Fruit fly (Drosophila melanogaster) whole organism, embryonic: ENCODE measurements around the gene CG31525.

Experiments
- Abd-B ChIP-seq: fragments of 200-800 bp; sonication (Bioruptor generic); optimal IDR thresholded peaks from 2 replicates; lab custom pipeline; 2018; ENCODE audit warnings: missing biosample characterization, mild to moderate bottlenecking, missing genetic modification characterization, moderate library complexity
- Adf1 ChIP-seq: fragments of 200-800 bp; sonication (Bioruptor generic); IDR thresholded peaks from 2 replicates; pipeline ENCODE4 v1.3.6; 2022; ENCODE audit warnings: missing biosample characterization, missing genetic modification characterization
- Atf-2 ChIP-seq: fragments of 200-800 bp; sonication (Bioruptor generic); optimal IDR thresholded peaks from 2 replicates; lab custom pipeline; 2016; ENCODE audit warnings: missing biosample characterization, missing genetic modification characterization
- Atf6 ChIP-seq: fragments of 200-800 bp; sonication (Bioruptor generic); IDR thresholded peaks from 2 replicates; pipeline ENCODE4 v1.3.6; 2022; ENCODE audit warnings: missing biosample characterization, missing genetic modification characterization
- B-H2 ChIP-seq: fragments of 200-800 bp; sonication (Bioruptor generic); optimal IDR thresholded peaks from 2 replicates; lab custom pipeline; 2018; ENCODE audit warnings: missing biosample characterization, mild to moderate bottlenecking, missing genetic modification characterization
- Bdp1 ChIP-seq: fragments of 200-800 bp; sonication (Bioruptor generic); optimal IDR thresholded peaks from 3 replicates; lab custom pipeline; 2016; ENCODE audit warnings: missing biosample characterization, missing genetic modification characterization
- CG12219 ChIP-seq: fragments of 200-800 bp; sonication (Bioruptor generic); optimal IDR thresholded peaks from 3 replicates; lab custom pipeline; 2018; ENCODE audit warnings: missing biosample characterization, mild to moderate bottlenecking, missing genetic modification characterization
- CG12299 ChIP-seq: fragments of 200-800 bp; sonication (Bioruptor generic); optimal IDR thresholded peaks from 2 replicates; lab custom pipeline; 2018; ENCODE audit warnings: missing biosample characterization, mild to moderate bottlenecking, missing genetic modification characterization
- CG1233 ChIP-seq: fragments of 200-800 bp; sonication (Bioruptor generic); optimal IDR thresholded peaks from 4 replicates; lab custom pipeline; 2018; ENCODE audit warnings: missing biosample characterization, mild to moderate bottlenecking, missing genetic modification characterization
- CG12391 ChIP-seq: fragments of 200-800 bp; sonication (Bioruptor generic); optimal IDR thresholded peaks from 3 replicates; lab custom pipeline; 2018; ENCODE audit warnings: missing biosample characterization, mild to moderate bottlenecking, missing genetic modification characterization, moderate library complexity
- CG2116 ChIP-seq: fragments of 200-800 bp; sonication (Bioruptor generic); optimal IDR thresholded peaks from 3 replicates; lab custom pipeline; 2018; ENCODE audit warnings: missing biosample characterization, mild to moderate bottlenecking, missing genetic modification characterization
- CG2202 ChIP-seq: fragments of 200-800 bp; sonication (Bioruptor generic); optimal IDR thresholded peaks from 2 replicates; lab custom pipeline; 2018; ENCODE audit warnings: missing biosample characterization, mild to moderate bottlenecking, missing genetic modification characterization
- CG32767 ChIP-seq: fragments of 200-800 bp; sonication (Bioruptor generic); IDR thresholded peaks from 2 replicates; pipeline ENCODE4 v1.3.6; 2022; ENCODE audit warnings: missing biosample characterization, missing genetic modification characterization
- CG34422 ChIP-seq: fragments of 200-800 bp; sonication (Bioruptor generic); IDR thresholded peaks from 3 replicates; pipeline ENCODE4 v1.3.6; 2022; ENCODE audit warnings: missing biosample characterization, missing genetic modification characterization
- CG4328 ChIP-seq: fragments of 200-800 bp; sonication (Bioruptor generic); optimal IDR thresholded peaks from 3 replicates; lab custom pipeline; 2017; ENCODE audit warnings: missing biosample characterization, missing genetic modification reagents, missing genetic modification characterization
- CG4360 ChIP-seq: fragments of 200-800 bp; sonication (Bioruptor generic); IDR thresholded peaks from 2 replicates; pipeline ENCODE4 v1.3.6; 2022; ENCODE audit warnings: missing biosample characterization, missing genetic modification characterization
- CG7271 ChIP-seq: fragments of 200-800 bp; sonication (Bioruptor generic); optimal IDR thresholded peaks from 2 replicates; lab custom pipeline; 2018; ENCODE audit warnings: missing biosample characterization, mild to moderate bottlenecking, missing genetic modification characterization, moderate library complexity
- CG7786 ChIP-seq: fragments of 200-800 bp; sonication (Bioruptor generic); optimal IDR thresholded peaks from 2 replicates; lab custom pipeline; 2016; ENCODE audit warnings: missing biosample characterization, missing genetic modification characterization
- CG8359 ChIP-seq: fragments of 200-800 bp; sonication (Bioruptor generic); optimal IDR thresholded peaks from 2 replicates; lab custom pipeline; 2017; ENCODE audit warnings: missing biosample characterization, mild to moderate bottlenecking, missing genetic modification characterization, borderline replicate concordance
- CHES-1-like ChIP-seq: fragments of 200-800 bp; sonication (Bioruptor generic); optimal IDR thresholded peaks from 2 replicates; lab custom pipeline; 2016; ENCODE audit warnings: missing biosample characterization, missing genetic modification characterization
- Camta ChIP-seq: fragments of 200-800 bp; sonication (Bioruptor generic); optimal IDR thresholded peaks from 2 replicates; lab custom pipeline; 2016; ENCODE audit warnings: missing biosample characterization, missing genetic modification characterization
- CrebB ChIP-seq: fragments of 200-800 bp; sonication (Bioruptor generic); optimal IDR thresholded peaks from 3 replicates; lab custom pipeline; 2018; ENCODE audit warnings: missing biosample characterization, mild to moderate bottlenecking, missing genetic modification characterization
- Doc2 ChIP-seq: fragments of 200-800 bp; sonication (Bioruptor generic); IDR thresholded peaks from 2 replicates; pipeline ENCODE4 v1.3.6; 2022; ENCODE audit warnings: missing biosample characterization, missing genetic modification characterization
- HLH4C ChIP-seq: fragments of 200-800 bp; sonication (Bioruptor generic); IDR thresholded peaks from 3 replicates; pipeline ENCODE4 v1.3.6; 2022; ENCODE audit warnings: missing biosample characterization, missing genetic modification characterization; ENCODE audit not compliant: partially characterized antibody
- Hr51 ChIP-seq, 2 experiments: fragments of 200-800 bp; sonication (Bioruptor generic); optimal IDR thresholded peaks; 2 replicates in 1 of 2; 3 replicates in 1 of 2; lab custom pipeline; 2016 to 2018; ENCODE audit warnings: missing biosample characterization in 2 of 2, missing genetic modification characterization in 2 of 2, mild to moderate bottlenecking in 1 of 2, moderate library complexity in 1 of 2
- Hr78 ChIP-seq, 2 experiments: fragments of 200-800 bp in 1 of 2; fragments of >200 bp in 1 of 2; sonication (Bioruptor generic) in 1 of 2; optimal IDR thresholded peaks; 2 replicates each; lab custom pipeline; 2017 to 2019; ENCODE audit warnings: missing biosample characterization in 2 of 2, missing genetic modification characterization in 2 of 2, mild to moderate bottlenecking in 1 of 2, moderate library complexity in 1 of 2
- Neu2 ChIP-seq: fragments of 200-800 bp; sonication (Bioruptor generic); optimal IDR thresholded peaks from 3 replicates; lab custom pipeline; 2016; ENCODE audit warnings: missing biosample characterization, missing genetic modification characterization, borderline replicate concordance
- Rx ChIP-seq: fragments of 200-800 bp; sonication (Bioruptor generic); IDR thresholded peaks from 2 replicates; pipeline ENCODE4 v1.3.6; 2022; ENCODE audit warnings: missing biosample characterization, missing genetic modification characterization
- ato ChIP-seq: fragments of 200-800 bp; sonication (Bioruptor generic); IDR thresholded peaks from 2 replicates; pipeline ENCODE4 v1.3.6; 2022; ENCODE audit warnings: missing biosample characterization, missing genetic modification characterization; ENCODE audit not compliant: partially characterized antibody
- bigmax ChIP-seq: fragments of 200-800 bp; sonication (Bioruptor generic); optimal IDR thresholded peaks from 2 replicates; lab custom pipeline; 2018; ENCODE audit warnings: missing biosample characterization, mild to moderate bottlenecking, missing genetic modification characterization
- bsh ChIP-seq, 2 experiments: fragments of 200-800 bp; sonication (Bioruptor generic); optimal IDR thresholded peaks; 2 replicates each; lab custom pipeline; 2017 to 2018; ENCODE audit warnings: mild to moderate bottlenecking in 2 of 2, missing biosample characterization in 2 of 2, missing genetic modification characterization in 2 of 2, moderate library complexity in 1 of 2
- chn ChIP-seq: fragments of 200-800 bp; sonication (Bioruptor generic); optimal IDR thresholded peaks from 2 replicates; lab custom pipeline; 2016; ENCODE audit warnings: missing biosample characterization, missing genetic modification characterization
- dan ChIP-seq: fragments of 200-800 bp; sonication (Bioruptor generic); IDR thresholded peaks from 2 replicates; pipeline ENCODE4 v1.3.6; 2022; ENCODE audit warnings: missing biosample characterization, missing genetic modification characterization
- emc ChIP-seq: fragments of 200-800 bp; sonication (Bioruptor generic); optimal IDR thresholded peaks from 2 replicates; lab custom pipeline; 2016; ENCODE audit warnings: missing biosample characterization, missing genetic modification characterization
- en ChIP-seq: fragments of 200-800 bp; sonication (Bioruptor generic); optimal IDR thresholded peaks from 2 replicates; lab custom pipeline; 2016; ENCODE audit warnings: missing biosample characterization, missing genetic modification characterization
- gcm2 ChIP-seq: fragments of 200-800 bp; sonication (Bioruptor generic); optimal IDR thresholded peaks from 2 replicates; lab custom pipeline; 2016; ENCODE audit warnings: missing biosample characterization, missing genetic modification characterization
- gem ChIP-seq: fragments of 200-800 bp; sonication (Bioruptor generic); optimal IDR thresholded peaks from 2 replicates; lab custom pipeline; 2019; ENCODE audit warnings: missing biosample characterization, mild to moderate bottlenecking, missing genetic modification characterization, moderate library complexity
- mam ChIP-seq: fragments of 200-800 bp; sonication (Bioruptor generic); optimal IDR thresholded peaks from 3 replicates; lab custom pipeline; 2016; ENCODE audit warnings: missing biosample characterization, missing genetic modification characterization
- mirr ChIP-seq: fragments of 200-800 bp; sonication (Bioruptor generic); optimal IDR thresholded peaks from 3 replicates; lab custom pipeline; 2018; ENCODE audit warnings: missing biosample characterization, mild to moderate bottlenecking, missing genetic modification characterization
- mld ChIP-seq: fragments of 200-800 bp; sonication (Bioruptor generic); IDR thresholded peaks from 3 replicates; pipeline ENCODE4 v1.3.6; 2022; ENCODE audit warnings: missing biosample characterization, missing genetic modification characterization; ENCODE audit not compliant: partially characterized antibody
- oc ChIP-seq: fragments of 200-800 bp; sonication (Bioruptor generic); optimal IDR thresholded peaks from 2 replicates; lab custom pipeline; 2018; ENCODE audit warnings: missing biosample characterization, mild to moderate bottlenecking, missing genetic modification characterization, moderate library complexity
- otp ChIP-seq: fragments of 200-800 bp; sonication (Bioruptor generic); IDR thresholded peaks from 3 replicates; pipeline ENCODE4, ENCODE4 v1.3.6; 2022; ENCODE audit warnings: missing biosample characterization, missing genetic modification characterization
- p53 ChIP-seq: fragments of 200-800 bp; sonication (Bioruptor generic); optimal IDR thresholded peaks from 2 replicates; lab custom pipeline; 2016; ENCODE audit warnings: missing biosample characterization, missing genetic modification characterization
- phol ChIP-seq: fragments of 200-800 bp; sonication (Bioruptor generic); optimal IDR thresholded peaks from 3 replicates; lab custom pipeline; 2018; ENCODE audit warnings: missing biosample characterization, mild to moderate bottlenecking, missing genetic modification characterization, moderate library complexity
- sens-2 ChIP-seq: fragments of 200-800 bp; sonication (Bioruptor generic); IDR thresholded peaks from 2 replicates; pipeline ENCODE4 v1.3.6; 2022; ENCODE audit warnings: missing biosample characterization, missing genetic modification characterization
- sima ChIP-seq: fragments of 200-800 bp; sonication (Bioruptor generic); optimal IDR thresholded peaks from 2 replicates; lab custom pipeline; 2016; ENCODE audit warnings: missing biosample characterization, missing genetic modification characterization
- slou ChIP-seq: fragments of 200-800 bp; sonication (Bioruptor generic); optimal IDR thresholded peaks from 3 replicates; lab custom pipeline; 2016; ENCODE audit warnings: missing biosample characterization, missing genetic modification characterization
- vnd ChIP-seq: fragments of 200-800 bp; sonication (Bioruptor generic); IDR thresholded peaks from 3 replicates; pipeline ENCODE4 v1.3.6; 2022; ENCODE audit warnings: missing biosample characterization, missing genetic modification characterization; ENCODE audit not compliant: partially characterized antibody
- vvl ChIP-seq: fragments of 200-800 bp; sonication (Bioruptor generic); IDR thresholded peaks from 2 replicates; pipeline ENCODE4 v1.3.6; 2022; ENCODE audit warnings: missing biosample characterization, missing genetic modification characterization
- wdn ChIP-seq: fragments of 200-800 bp; sonication (Bioruptor generic); IDR thresholded peaks from 2 replicates; pipeline ENCODE4 v1.3.6; 2022; ENCODE audit warnings: missing biosample characterization, missing genetic modification characterization

Gene CG31525

DNA sequence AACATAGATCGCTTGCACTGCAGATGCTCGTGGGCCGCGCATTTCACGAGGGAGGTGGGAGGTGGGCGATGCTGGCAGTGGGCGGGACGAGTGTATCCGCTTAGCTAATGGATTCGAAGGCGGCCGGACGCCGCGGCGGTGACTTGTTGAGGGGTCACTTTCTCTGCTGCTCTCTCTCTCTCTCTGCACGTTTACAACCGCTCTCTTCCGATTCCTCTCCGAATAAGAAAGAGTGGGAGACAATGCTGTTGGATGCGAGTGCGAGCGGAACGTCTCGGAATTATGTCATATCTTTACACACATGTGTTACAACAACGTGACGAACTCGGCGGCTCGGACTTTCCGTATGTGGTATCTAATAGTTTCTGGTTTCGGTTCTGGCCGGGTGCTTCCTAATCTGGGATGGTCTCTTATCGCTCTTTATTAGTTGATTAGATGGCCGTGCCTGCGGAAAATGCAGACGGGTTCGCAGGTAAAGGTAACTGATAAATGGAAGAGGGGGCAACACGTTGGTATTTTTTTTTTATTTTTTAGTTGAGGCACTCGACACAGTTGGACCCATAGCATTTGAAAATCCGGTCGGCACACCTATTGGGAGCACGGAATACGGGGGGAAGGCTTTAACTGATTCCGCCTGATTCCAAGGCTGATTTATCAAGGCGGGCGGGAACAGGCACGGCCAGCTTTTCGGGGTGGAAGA is 25.7 kb downstream of the CG31525 start (continued):
- TF ChIP-seq dan (GFP tag; lab: Robert Waterston, UW) (no peak), en (no peak), phol (tag; lab: Kevin White, UChicago) (no peak), HLH4C (GFP tag; lab: Robert Waterston, UW) (no peak), CG7786 (GFP tag; lab: Kevin White, UChicago) (peak; percentile 22), Adf1 (GFP tag; lab: Robert Waterston, UW) (peak; percentile 27; the same call in 1 of the 2 replicates), Doc2 (GFP tag; lab: Robert Waterston, UW) (no peak), mam (no peak), oc (peak; percentile 20), CHES-1-like (GFP tag; lab: Kevin White, UChicago) (no peak), slou (GFP tag; lab: Kevin White, UChicago) (no peak), Atf-2 (GFP tag; lab: Kevin White, UChicago) (no peak), mirr (GFP tag; lab: Kevin White, UChicago) (peak; percentile 59), CG2116 (GFP tag; lab: Kevin White, UChicago) (no peak), B-H2 (GFP tag; lab: Kevin White, UChicago) (no peak), CG4360 (GFP tag; lab: Robert Waterston, UW) (peak; percentile 76), Neu2 (no peak), Bdp1 (no peak), otp (GFP tag; lab: Robert Waterston, UW) (no peak), Atf6 (GFP tag; lab: Robert Waterston, UW) (no peak), CG12391 (tag; lab: Kevin White, UChicago) (no peak), wdn (GFP tag; lab: Robert Waterston, UW) (no peak), gem (tag; lab: Kevin White, UChicago) (no peak), chn (GFP tag; lab: Kevin White, UChicago) (peak; percentile 24), CG7271 (tag; lab: Kevin White, UChicago) (no peak), Hr51 (GFP tag; optimal IDR thresholded peaks at IDR 0.05; lab: Kevin White, UChicago) (no peak), vvl (peak; percentile 27; the same call in 1 of the 2 replicates), p53 (GFP tag; lab: Kevin White, UChicago) (no peak), Abd-B (no peak), ato (GFP tag; lab: Robert Waterston, UW) (no peak), CG32767 (GFP tag; lab: Robert Waterston, UW) (no peak), bigmax (no peak), sima (no peak), emc (no peak), CG1233 (no peak), CG12299 (no peak), bsh (GFP tag; optimal IDR thresholded peaks at IDR 0.05; lab: Kevin White, UChicago) (no peak), Hr78 (GFP tag; optimal IDR thresholded peaks at IDR 0.05; lab: Kevin White, UChicago) (peak in 1 of 2 experiments; percentile 41), CG8359 (GFP tag; lab: Kevin White, UChicago) (no peak), gcm2 (GFP tag; lab: Kevin White, UChicago) (no peak), CG34422 (GFP tag; lab: Robert Waterston, UW) (no peak), Rx (no peak), CG12219 (GFP tag; lab: Kevin White, UChicago) (no peak), mld (GFP tag; lab: Robert Waterston, UW) (no peak), CrebB (no peak), Camta (no peak), sens-2 (GFP tag; lab: Robert Waterston, UW) (no peak), CG2202 (tag; lab: Kevin White, UChicago) (no peak), vnd (GFP tag; lab: Robert Waterston, UW) (no peak), CG4328 (GFP tag; lab: Kevin White, UChicago) (no peak)
